Fruit fly (Drosophila melanogaster) whole organism, embryonic: ENCODE results near the gene kay.

Experiments
- Asciz ChIP-seq: fragments of 200-800 bp; sonication (Bioruptor generic); optimal IDR thresholded peaks from 2 replicates; lab custom pipeline; 2017; ENCODE audit warnings: missing biosample characterization, mild to moderate bottlenecking, missing genetic modification characterization, missing genetic modification reagents
- CG10267 ChIP-seq: fragments of 200-800 bp; sonication (Bioruptor generic); optimal IDR thresholded peaks from 2 replicates; lab custom pipeline; 2018; ENCODE audit warnings: missing biosample characterization, mild to moderate bottlenecking, missing genetic modification characterization, moderate library complexity
- CG10321 ChIP-seq: fragments of 200-800 bp; sonication (Bioruptor generic); IDR thresholded peaks from 2 replicates; pipeline ENCODE4 v1.3.6; 2022; ENCODE audit warnings: missing biosample characterization, missing genetic modification characterization
- CG10654 ChIP-seq: fragments of 200-800 bp; sonication (Bioruptor generic); optimal IDR thresholded peaks from 2 replicates; lab custom pipeline; 2016; ENCODE audit warnings: missing biosample characterization, missing genetic modification characterization
- CG10959 ChIP-seq: fragments of 200-800 bp; sonication (Bioruptor generic); IDR thresholded peaks from 2 replicates; pipeline ENCODE4 v1.3.6; 2022; ENCODE audit warnings: missing biosample characterization, missing genetic modification characterization
- CG11085 ChIP-seq: fragments of 200-800 bp; sonication (Bioruptor generic); IDR thresholded peaks from 2 replicates; pipeline ENCODE4 v1.3.6; 2022; ENCODE audit warnings: missing biosample characterization, missing genetic modification characterization
- CG11247 ChIP-seq: fragments of 200-800 bp; sonication (Bioruptor generic); IDR thresholded peaks from 2 replicates; pipeline ENCODE4 v1.3.6; 2022; ENCODE audit warnings: missing biosample characterization, missing genetic modification characterization
- CG11398 ChIP-seq: fragments of 200-800 bp; sonication (Bioruptor generic); optimal IDR thresholded peaks from 2 replicates; lab custom pipeline; 2016; ENCODE audit warnings: missing biosample characterization, missing genetic modification characterization
- CG11504 ChIP-seq: fragments of 200-800 bp; sonication (Bioruptor generic); optimal IDR thresholded peaks from 3 replicates; lab custom pipeline; 2019; ENCODE audit warnings: missing biosample characterization, mild to moderate bottlenecking, missing genetic modification characterization, moderate library complexity
- CG12071 ChIP-seq: fragments of 200-800 bp; sonication (Bioruptor generic); optimal IDR thresholded peaks from 3 replicates; lab custom pipeline; 2018; ENCODE audit warnings: missing biosample characterization, mild to moderate bottlenecking, missing genetic modification characterization
- CG13123 ChIP-seq: fragments of 200-800 bp; sonication (Bioruptor generic); optimal IDR thresholded peaks from 2 replicates; lab custom pipeline; 2016; ENCODE audit warnings: missing biosample characterization, missing genetic modification characterization
- CG17912 ChIP-seq: fragments of 200-800 bp; sonication (Bioruptor generic); optimal IDR thresholded peaks from 2 replicates; lab custom pipeline; 2018; ENCODE audit warnings: missing biosample characterization, mild to moderate bottlenecking, missing genetic modification characterization
- CG18262 ChIP-seq: fragments of 200-800 bp; optimal IDR thresholded peaks from 3 replicates; lab custom pipeline; 2019; ENCODE audit warnings: missing biosample characterization, mild to moderate bottlenecking, missing genetic modification characterization, moderate library complexity
- CG2120 ChIP-seq: fragments of 200-800 bp; sonication (Bioruptor generic); optimal IDR thresholded peaks from 3 replicates; lab custom pipeline; 2016; ENCODE audit warnings: missing biosample characterization, missing genetic modification characterization
- CG3065 ChIP-seq: fragments of 200-800 bp; sonication (Bioruptor generic); optimal IDR thresholded peaks from 2 replicates; lab custom pipeline; 2016; ENCODE audit warnings: missing biosample characterization, missing genetic modification characterization
- CG33557 ChIP-seq: fragments of 200-800 bp; sonication (Bioruptor generic); optimal IDR thresholded peaks from 2 replicates; lab custom pipeline; 2019; ENCODE audit warnings: missing biosample characterization, mild to moderate bottlenecking, missing genetic modification characterization, moderate library complexity
- CG3847 ChIP-seq: fragments of 200-800 bp; sonication (Bioruptor generic); IDR thresholded peaks from 2 replicates; pipeline ENCODE4 v1.3.6; 2022; ENCODE audit warnings: missing biosample characterization, missing genetic modification characterization
- CG42726 ChIP-seq: fragments of 200-800 bp; sonication (Bioruptor generic); IDR thresholded peaks from 2 replicates; pipeline ENCODE4 v1.3.6; 2022; ENCODE audit warnings: missing biosample characterization, missing genetic modification characterization; ENCODE audit not compliant: partially characterized antibody
- CG4282 ChIP-seq: fragments of 200-800 bp; sonication (Bioruptor generic); optimal IDR thresholded peaks from 2 replicates; lab custom pipeline; 2016; ENCODE audit warnings: missing biosample characterization, missing genetic modification characterization
- CG4820 ChIP-seq: fragments of 200-800 bp; sonication (Bioruptor generic); optimal IDR thresholded peaks from 3 replicates; lab custom pipeline; 2016; ENCODE audit warnings: missing biosample characterization, missing genetic modification characterization
- CG6689 ChIP-seq: fragments of 200-800 bp; sonication (Bioruptor generic); IDR thresholded peaks from 2 replicates; pipeline ENCODE4 v1.3.6; 2022; ENCODE audit warnings: missing biosample characterization, missing genetic modification characterization
- CG8290 ChIP-seq, 3 experiments: fragments of 200-800 bp; sonication (Bioruptor generic); optimal IDR thresholded peaks; 2 replicates each; lab custom pipeline; 2016 to 2019; ENCODE audit warnings: missing biosample characterization in 3 of 3, missing genetic modification characterization in 3 of 3, mild to moderate bottlenecking in 2 of 3, moderate library complexity in 1 of 3
- CHES-1-like ChIP-seq: fragments of 200-800 bp; sonication (Bioruptor generic); optimal IDR thresholded peaks from 2 replicates; lab custom pipeline; 2016; ENCODE audit warnings: missing biosample characterization, missing genetic modification characterization
- CkIIα-i1 ChIP-seq: fragments of 200-800 bp; sonication (Bioruptor generic); IDR thresholded peaks from 2 replicates; pipeline ENCODE4 v1.3.6; 2022; ENCODE audit warnings: missing biosample characterization, missing genetic modification characterization
- Fer1 ChIP-seq: fragments of 200-800 bp; sonication (Bioruptor generic); optimal IDR thresholded peaks from 2 replicates; lab custom pipeline; 2017; ENCODE audit warnings: missing biosample characterization, mild to moderate bottlenecking, missing genetic modification characterization
- Fer3 ChIP-seq: fragments of 200-800 bp; sonication (Bioruptor generic); optimal IDR thresholded peaks from 2 replicates; lab custom pipeline; 2018; ENCODE audit warnings: missing biosample characterization, mild to moderate bottlenecking, missing genetic modification characterization, moderate library complexity
- H15 ChIP-seq: fragments of 200-800 bp; sonication (Bioruptor generic); IDR thresholded peaks from 3 replicates; pipeline ENCODE4 v1.3.6; 2022; ENCODE audit warnings: missing biosample characterization, missing genetic modification characterization
- HmgZ ChIP-seq: fragments of 200-800 bp; sonication (Bioruptor generic); optimal IDR thresholded peaks from 2 replicates; lab custom pipeline; 2018; ENCODE audit warnings: missing biosample characterization, mild to moderate bottlenecking, missing genetic modification characterization
- Hmr ChIP-seq: fragments of 200-800 bp; sonication (Bioruptor generic); optimal IDR thresholded peaks from 3 replicates; lab custom pipeline; 2017; ENCODE audit warnings: mild to moderate bottlenecking, missing biosample characterization, missing genetic modification reagents, missing genetic modification characterization
- Jarid2 ChIP-seq: fragments of 200-800 bp; sonication (Bioruptor generic); optimal IDR thresholded peaks from 3 replicates; lab custom pipeline; 2017; ENCODE audit warnings: mild to moderate bottlenecking, missing biosample characterization, missing genetic modification reagents, missing genetic modification characterization
- Max ChIP-seq: fragments of 200-800 bp; sonication (Bioruptor generic); optimal IDR thresholded peaks from 2 replicates; lab custom pipeline; 2016; ENCODE audit warnings: missing biosample characterization, mild to moderate bottlenecking, missing genetic modification characterization
- Nf-YA ChIP-seq: fragments of 200-800 bp; sonication (Bioruptor generic); IDR thresholded peaks from 2 replicates; pipeline ENCODE4 v1.3.6; 2022; ENCODE audit warnings: missing biosample characterization, missing genetic modification characterization
- Nf-YB ChIP-seq: fragments of 200-800 bp; sonication (Bioruptor generic); optimal IDR thresholded peaks from 3 replicates; lab custom pipeline; 2019; ENCODE audit warnings: missing biosample characterization, mild to moderate bottlenecking, missing genetic modification characterization, moderate library complexity
- Rfx ChIP-seq: fragments of 200-800 bp; sonication (Bioruptor generic); IDR thresholded peaks from 2 replicates; pipeline ENCODE4 v1.3.6; 2022; ENCODE audit warnings: missing biosample characterization, missing genetic modification characterization
- Sox102F ChIP-seq: fragments of 200-800 bp; sonication (Bioruptor generic); optimal IDR thresholded peaks from 2 replicates; lab custom pipeline; 2018; ENCODE audit warnings: missing biosample characterization, mild to moderate bottlenecking, missing genetic modification characterization, moderate library complexity
- YL-1 ChIP-seq: fragments of 200-800 bp; sonication (Bioruptor generic); optimal IDR thresholded peaks from 3 replicates; lab custom pipeline; 2017; ENCODE audit warnings: missing biosample characterization, mild to moderate bottlenecking, missing genetic modification characterization
- disco-r ChIP-seq: fragments of 200-800 bp; sonication (Bioruptor generic); optimal IDR thresholded peaks from 2 replicates; lab custom pipeline; 2016; ENCODE audit warnings: missing biosample characterization, missing genetic modification characterization
- dm ChIP-seq: fragments of 200-800 bp; sonication (Bioruptor generic); optimal IDR thresholded peaks from 3 replicates; lab custom pipeline; 2016; ENCODE audit warnings: missing biosample characterization, missing genetic modification characterization
- eve ChIP-seq, 2 experiments: fragments of >200 bp; optimal IDR thresholded peaks; 2 replicates each; lab custom pipeline; 2017; ENCODE audit warnings: missing biosample characterization in 2 of 2, missing genetic modification characterization in 2 of 2
- fu2 ChIP-seq: fragments of 200-800 bp; sonication (Bioruptor generic); optimal IDR thresholded peaks from 2 replicates; lab custom pipeline; 2016; ENCODE audit warnings: missing biosample characterization, missing genetic modification characterization
- hkb ChIP-seq, 2 experiments: fragments of 200-800 bp in 1 of 2; fragments of >200 bp in 1 of 2; sonication (Bioruptor generic) in 1 of 2; IDR thresholded peaks in 1 of 2; optimal IDR thresholded peaks in 1 of 2; 2 replicates each; pipeline versions ENCODE4 v1.3.6 to Lab custom; 2017 to 2022; ENCODE audit warnings: missing biosample characterization in 1 of 2, missing genetic modification characterization in 1 of 2
- kni ChIP-seq: fragments of 200-800 bp; sonication (Bioruptor generic); optimal IDR thresholded peaks from 3 replicates; lab custom pipeline; 2017; ENCODE audit warnings: mild to moderate bottlenecking, missing biosample characterization, missing genetic modification reagents, missing genetic modification characterization
- knrl ChIP-seq: fragments of 200-800 bp; sonication (Bioruptor generic); IDR thresholded peaks from 3 replicates; pipeline ENCODE4 v1.3.6; 2022; ENCODE audit warnings: missing biosample characterization, missing genetic modification characterization; ENCODE audit not compliant: partially characterized antibody
- lilli ChIP-seq: fragments of 200-800 bp; sonication (Bioruptor generic); optimal IDR thresholded peaks from 3 replicates; lab custom pipeline; 2016; ENCODE audit warnings: missing biosample characterization, missing genetic modification characterization
- lola ChIP-seq, 3 experiments: fragments of >200 bp in 2 of 3; fragments of 200-800 bp in 1 of 3; sonication (Bioruptor generic) in 1 of 3; optimal IDR thresholded peaks; 2 replicates each; lab custom pipeline; 2017 to 2019; ENCODE audit warnings: missing biosample characterization in 3 of 3, missing genetic modification characterization in 3 of 3, mild to moderate bottlenecking in 1 of 3, moderate library complexity in 1 of 3
- pho ChIP-seq: fragments of 200-800 bp; sonication (Bioruptor generic); optimal IDR thresholded peaks from 2 replicates; lab custom pipeline; 2016; ENCODE audit warnings: missing biosample characterization, missing genetic modification characterization
- ranshi ChIP-seq: fragments of 200-800 bp; sonication (Bioruptor generic); IDR thresholded peaks from 2 replicates; pipeline ENCODE4 v1.3.6; 2022; ENCODE audit warnings: missing biosample characterization, missing genetic modification characterization
- vvl ChIP-seq: fragments of 200-800 bp; sonication (Bioruptor generic); IDR thresholded peaks from 2 replicates; pipeline ENCODE4 v1.3.6; 2022; ENCODE audit warnings: missing biosample characterization, missing genetic modification characterization
- z ChIP-seq: fragments of 200-800 bp; sonication (Bioruptor generic); IDR thresholded peaks from 3 replicates; pipeline ENCODE4 v1.3.6; 2022; ENCODE audit warnings: missing biosample characterization, missing genetic modification characterization

Gene kay

DNA sequence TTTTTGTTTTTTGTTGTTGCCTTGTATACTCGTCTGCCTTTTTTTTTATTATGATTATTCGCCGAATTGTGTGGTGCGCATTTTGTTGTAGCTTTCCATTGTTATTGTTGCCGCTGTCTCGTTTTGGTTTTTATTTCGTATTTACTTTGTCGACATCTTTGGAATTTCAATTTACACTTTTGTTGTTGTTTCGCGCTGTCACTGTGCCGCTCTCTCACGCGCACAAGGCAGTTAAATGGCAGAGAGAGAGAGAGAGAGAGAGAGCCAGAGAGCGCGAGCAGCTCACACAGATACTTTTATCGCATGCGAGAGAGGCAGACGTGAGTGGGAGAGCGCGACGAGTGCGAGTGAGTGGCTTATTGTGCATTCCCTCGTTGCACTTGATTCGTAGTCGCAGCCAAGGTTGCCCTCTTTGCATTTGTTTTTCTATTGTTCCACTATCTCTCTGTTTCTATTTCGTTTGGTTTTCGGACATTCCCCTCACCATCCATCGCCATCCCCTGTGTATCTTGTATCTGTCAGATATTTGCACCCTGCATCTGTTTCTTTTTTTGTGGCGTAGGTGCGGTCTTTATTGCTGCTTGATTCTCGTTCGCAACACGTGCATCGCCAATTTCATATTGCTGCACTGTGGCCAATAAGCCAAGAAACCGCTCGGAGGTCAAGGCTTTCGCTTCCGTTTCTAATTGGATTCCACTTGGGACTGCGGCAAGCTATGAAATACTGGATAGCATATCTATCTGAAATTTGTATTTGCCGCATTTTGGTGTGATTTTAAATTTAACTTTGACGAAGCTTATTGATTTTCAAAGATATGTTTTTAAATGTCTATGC is 8.8 kb downstream of the kay start (continued):
- no peak for TF ChIP-seq Fer3 (tag; lab: Kevin White, UChicago)
- TF ChIP-seq Rfx (GFP tag; lab: Robert Waterston, UW) = peak; percentile 25; the same call in 1 of the 2 replicates
- no peak for TF ChIP-seq CG3065 (GFP tag; lab: Kevin White, UChicago)
- TF ChIP-seq H15 (GFP tag; lab: Robert Waterston, UW) = no peak
- no peak for TF ChIP-seq HmgZ
- peak; percentile 98 for TF ChIP-seq z (GFP tag; lab: Robert Waterston, UW)
- TF ChIP-seq CG11398 (GFP tag; lab: Kevin White, UChicago) = no peak
- TF ChIP-seq CHES-1-like (GFP tag; lab: Kevin White, UChicago) = no peak
- TF ChIP-seq Hmr (GFP tag; lab: Kevin White, UChicago) = no peak
- no peak for TF ChIP-seq CG17912
- TF ChIP-seq CG10654 (GFP tag; lab: Kevin White, UChicago) = no peak
- TF ChIP-seq vvl (GFP tag; lab: Robert Waterston, UW) = peak; percentile 43; the same call in 1 of the 2 replicates
- peak; percentile 43 for TF ChIP-seq CG33557 (GFP tag; lab: Kevin White, UChicago)
- no peak for TF ChIP-seq disco-r (GFP tag; lab: Kevin White, UChicago)
- TF ChIP-seq CG6689 = no peak
- TF ChIP-seq CG11085 (GFP tag; lab: Robert Waterston, UW) = no peak
- no peak for TF ChIP-seq CG3847 (GFP tag; lab: Robert Waterston, UW)
- peak; percentile 46 for TF ChIP-seq kni (GFP tag; lab: Kevin White, UChicago)
- TF ChIP-seq Sox102F = no peak
- no peak for TF ChIP-seq Jarid2 (GFP tag; lab: Kevin White, UChicago)
- no peak for TF ChIP-seq CG10267 (tag; lab: Kevin White, UChicago)
- TF ChIP-seq pho = no peak
- no peak for TF ChIP-seq lola (GFP tag; optimal IDR thresholded peaks at IDR 0.05; lab: Kevin White, UChicago)
- no peak for TF ChIP-seq Max (GFP tag; lab: Kevin White, UChicago)
- TF ChIP-seq ranshi (GFP tag; lab: Robert Waterston, UW) = no peak; the same call in 1 of the 2 replicates
- no peak for TF ChIP-seq CG10959
- no peak for TF ChIP-seq CG11504 (tag; lab: Kevin White, UChicago)
- no peak for TF ChIP-seq CG18262 (tag; lab: Kevin White, UChicago)
- no peak for TF ChIP-seq CG10321
- TF ChIP-seq lilli = no peak
- TF ChIP-seq Nf-YA (GFP tag; lab: Robert Waterston, UW) = no peak
- TF ChIP-seq hkb (optimal IDR thresholded peaks at IDR 0.05; lab: Kevin White, UChicago) = no peak
- TF ChIP-seq hkb (GFP tag; IDR thresholded peaks at IDR 0.05; lab: Robert Waterston, UW) = no peak
- no peak for TF ChIP-seq Nf-YB (GFP tag; lab: Kevin White, UChicago)
- TF ChIP-seq fu2 (GFP tag; lab: Kevin White, UChicago) = no peak
- TF ChIP-seq CG42726 (GFP tag; lab: Robert Waterston, UW) = no peak
- TF ChIP-seq CG11247 (GFP tag; lab: Robert Waterston, UW) = no peak
- TF ChIP-seq CG13123 (GFP tag; lab: Kevin White, UChicago) = no peak
- TF ChIP-seq CkIIα-i1 = no peak
- TF ChIP-seq dm = no peak
- no peak for TF ChIP-seq CG2120
- TF ChIP-seq CG4282 (GFP tag; lab: Kevin White, UChicago) = no peak
- peak; percentile 29 for TF ChIP-seq CG12071 (GFP tag; lab: Kevin White, UChicago)
- TF ChIP-seq CG8290 (GFP tag; optimal IDR thresholded peaks at IDR 0.05; lab: Kevin White, UChicago) = no peak
- peak in 1 of 2 experiments; percentile 21 for TF ChIP-seq CG8290 (tag; optimal IDR thresholded peaks at IDR 0.05; lab: Kevin White, UChicago)
- TF ChIP-seq CG4820 (GFP tag; lab: Kevin White, UChicago) = no peak
- no peak for TF ChIP-seq knrl (GFP tag; lab: Robert Waterston, UW)
- TF ChIP-seq eve (GFP tag; optimal IDR thresholded peaks at IDR 0.05; lab: Kevin White, UChicago) = no peak
- TF ChIP-seq Fer1 (GFP tag; lab: Kevin White, UChicago) = peak; percentile 38
- TF ChIP-seq Asciz (GFP tag; lab: Kevin White, UChicago) = no peak
- peak; percentile 8 for TF ChIP-seq YL-1
